Fruit fly (Drosophila melanogaster): ENCODE data around the gene CG11892.

The CG11892 gene

dm6 chr3R:25297678-25298077, 16.3 kb downstream of the CG11892 start, which contains the start of gene CG31097:
CG31097 (minus strand) TSS chr3R:25297778.
- no peak for TF ChIP-seq CTCF (optimal IDR thresholded peaks at IDR 0.05)
- TF ChIP-seq CG8478 (optimal IDR thresholded peaks at IDR 0.05) = no peak

- TF ChIP-seq CTCF (optimal IDR thresholded peaks at IDR 0.05) (no peak), CG8478 (optimal IDR thresholded peaks at IDR 0.05) (no peak)
Measured at dm6 chr3R:25299507-25299964, 18.2 kb downstream of the CG11892 start, which contains the start of gene CG31288. CG31288 (minus strand) TSS chr3R:25299557.

- TF ChIP-seq CTCF (optimal IDR thresholded peaks at IDR 0.05) (no peak), CG8478 (optimal IDR thresholded peaks at IDR 0.05) (no peak)
Measured at dm6 chr3R:25300575-25300974, 19.2 kb downstream of the CG11892 start, which contains the start of gene CG13659. CG13659 (plus strand) TSS chr3R:25300891.

DNA sequence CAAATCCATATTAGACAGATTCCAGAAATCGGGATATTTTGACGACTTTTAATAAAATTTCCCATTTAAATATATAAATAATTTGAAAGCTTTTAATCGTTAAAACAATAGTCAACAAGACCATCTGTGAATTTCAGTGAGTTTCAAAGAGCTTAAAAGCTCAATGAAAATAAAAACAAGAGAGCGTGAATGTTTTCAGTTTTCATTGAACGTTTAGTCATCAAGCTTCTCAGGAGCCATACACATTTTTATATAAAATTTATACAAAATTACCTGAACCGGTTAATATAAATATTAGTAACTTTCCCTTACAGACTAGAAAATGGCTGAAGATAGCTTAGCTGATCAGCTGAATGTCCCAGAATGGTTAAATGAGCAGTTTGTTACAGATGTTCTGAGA, 20.9 kb downstream of the CG11892 start, which contains the start of gene CG31370:
Gene CG31370, plus strand, starts transcription at position 226 of the 400 bp plus-strand sequence.
- TF ChIP-seq CG8478 (optimal IDR thresholded peaks at IDR 0.05) = no peak
- no peak for TF ChIP-seq CTCF (optimal IDR thresholded peaks at IDR 0.05)

dm6 chr3R:25303857-25304440, 22.6 kb downstream of the CG11892 start, which contains the start of gene CG31436:
CG31436 (plus strand) TSS chr3R:25304137.
- TF ChIP-seq CG8478 (optimal IDR thresholded peaks at IDR 0.05) (no peak), CTCF (optimal IDR thresholded peaks at IDR 0.05) (no peak)

- no peak for TF ChIP-seq CTCF (optimal IDR thresholded peaks at IDR 0.05)
- TF ChIP-seq CG8478 (optimal IDR thresholded peaks at IDR 0.05) = no peak
Measured at dm6 chr3R:25305822-25306544, 24.6 kb downstream of the CG11892 start.

- TF ChIP-seq CG8478 (optimal IDR thresholded peaks at IDR 0.05) (no peak), CTCF (optimal IDR thresholded peaks at IDR 0.05) (no peak)
Measured at dm6 chr3R:25308228-25308627, 26.9 kb downstream of the CG11892 start, which contains the start of gene CG10550. CG10550 (minus strand) TSS chr3R:25308391.

- TF ChIP-seq CG8478 (optimal IDR thresholded peaks at IDR 0.05) (no peak), CTCF (optimal IDR thresholded peaks at IDR 0.05) (no peak)
Measured at dm6 chr3R:25309175-25309574, 27.8 kb downstream of the CG11892 start.

dm6 chr3R:25310843-25311242, 29.5 kb downstream of the CG11892 start, which contains the start of gene CG31099:
CG31099 (minus strand) TSS chr3R:25310943.
- TF ChIP-seq CTCF (optimal IDR thresholded peaks at IDR 0.05) (no peak), CG8478 (optimal IDR thresholded peaks at IDR 0.05) (no peak)

DNA sequence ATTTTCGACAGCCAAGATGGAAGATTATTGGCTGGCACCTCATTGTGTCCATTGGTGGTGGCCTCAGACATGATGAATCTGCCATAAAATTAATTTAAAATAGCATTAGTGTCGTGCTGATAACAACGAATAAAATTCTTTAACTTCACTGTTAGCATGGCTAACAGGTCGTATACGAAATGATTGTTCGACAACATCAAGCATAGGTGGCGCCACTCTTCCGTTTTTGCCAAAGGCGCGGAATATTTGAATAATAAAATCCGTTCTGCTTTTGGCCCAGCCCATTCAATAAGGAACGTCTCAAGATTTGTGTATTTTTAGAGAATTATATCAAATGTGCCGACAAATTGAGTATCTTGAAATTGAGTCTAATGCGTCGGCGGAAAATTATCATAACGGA, 31.2 kb downstream of the CG11892 start:
- TF ChIP-seq CG8478 (optimal IDR thresholded peaks at IDR 0.05) (no peak), CTCF (optimal IDR thresholded peaks at IDR 0.05) (peak; percentile 69 to 78)

dm6 chr3R:25313771-25314170, 32.4 kb downstream of the CG11892 start, which contains the start of gene CG31087:
CG31087 (minus strand) TSS chr3R:25313833.
- no peak for TF ChIP-seq CTCF (optimal IDR thresholded peaks at IDR 0.05)
- no peak for TF ChIP-seq CG8478 (optimal IDR thresholded peaks at IDR 0.05)

DNA sequence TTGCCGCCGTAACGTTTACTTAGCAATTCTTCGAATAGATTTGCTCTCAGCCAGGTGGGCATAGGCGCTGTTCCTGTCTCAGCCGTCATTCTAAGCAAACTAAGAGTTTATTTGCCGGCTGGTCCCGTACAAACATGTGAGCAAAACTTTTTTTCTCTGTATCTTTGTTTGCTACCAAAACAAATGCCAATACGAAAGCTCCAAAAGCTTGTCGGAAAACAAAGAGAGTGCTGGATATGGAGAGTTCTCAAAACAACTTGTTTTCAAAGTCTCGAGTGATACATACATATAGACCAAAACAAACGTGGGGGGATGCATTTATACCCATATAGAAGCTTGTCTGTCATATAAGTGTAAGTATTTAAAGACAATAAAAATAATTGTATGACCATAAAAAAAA, 34.7 kb downstream of the CG11892 start, which contains the start of gene CG10559:
Gene CG10559, minus strand, starts transcription at position 101 of the 400 bp plus-strand sequence.
- TF ChIP-seq CG8478 (optimal IDR thresholded peaks at IDR 0.05) (no peak), CTCF (optimal IDR thresholded peaks at IDR 0.05) (no peak)

- TF ChIP-seq CG8478 (optimal IDR thresholded peaks at IDR 0.05) (no peak), CTCF (optimal IDR thresholded peaks at IDR 0.05) (no peak)
Measured at dm6 chr3R:25318011-25318410, 36.7 kb downstream of the CG11892 start, which contains the start of gene CG10553. CG10553 (minus strand) TSS chr3R:25318111.

dm6 chr3R:25320051-25320705, 38.8 kb downstream of the CG11892 start, which contains the start of gene CG10560:
CG10560 (minus strand) TSS chr3R:25320101.
- no peak for TF ChIP-seq CTCF (optimal IDR thresholded peaks at IDR 0.05)
- TF ChIP-seq CG8478 (optimal IDR thresholded peaks at IDR 0.05) = no peak

DNA sequence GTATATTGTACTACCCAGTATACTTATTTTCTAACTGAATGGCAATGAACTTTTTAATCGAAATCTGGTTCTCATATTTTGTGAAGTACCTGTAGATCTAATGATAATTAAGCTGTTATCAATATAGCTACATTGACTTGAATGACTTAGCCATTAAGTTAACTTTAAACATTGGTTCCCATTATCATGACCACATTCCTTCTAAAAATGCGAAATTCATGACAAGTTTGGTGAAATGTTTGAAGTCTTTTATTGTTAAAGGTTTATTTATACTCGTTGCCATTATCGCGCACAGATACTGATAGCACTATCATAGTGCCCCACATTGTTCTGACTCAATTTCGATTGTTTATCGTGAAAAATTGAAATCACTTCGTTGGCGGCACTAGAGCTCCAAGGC, 39.5 kb downstream of the CG11892 start:
- TF ChIP-seq CG8478 (optimal IDR thresholded peaks at IDR 0.05) = no peak
- TF ChIP-seq CTCF (optimal IDR thresholded peaks at IDR 0.05) = no peak
